Worm (Caenorhabditis elegans) whole organism, L3 larva: Measurements from ENCODE around the gene tbcb-1.

Experiments used
- ceh-16 ChIP-seq: sonication (generic microtip); optimal IDR thresholded peaks from 2 replicates; lab custom pipeline; 2017; ENCODE audit warnings: missing biosample characterization, missing genetic modification characterization
- daf-12 ChIP-seq: fragments of 150-350 bp; optimal IDR thresholded peaks from 2 replicates; lab custom pipeline; 2014; ENCODE audit warnings: missing biosample characterization, missing genetic modification reagents, missing genetic modification characterization
- egl-27 ChIP-seq: sonication (generic microtip); optimal IDR thresholded peaks from 4 replicates; lab custom pipeline; 2017; ENCODE audit warnings: missing biosample characterization, missing genetic modification reagents, missing genetic modification characterization
- elt-2 ChIP-seq: sonication (generic microtip); optimal IDR thresholded peaks from 2 replicates; lab custom pipeline; 2016; ENCODE audit warnings: missing genetic modification reagents, mild to moderate bottlenecking, missing genetic modification characterization, missing compliant biosample characterization
- jun-1 ChIP-seq: fragments of 150-350 bp; optimal IDR thresholded peaks from 2 replicates; lab custom pipeline; 2014; ENCODE audit warnings: missing biosample characterization, missing genetic modification reagents, missing genetic modification characterization
- lin-15B ChIP-seq: fragments of 150-350 bp; optimal IDR thresholded peaks from 2 replicates; lab custom pipeline; 2014; ENCODE audit warnings: missing biosample characterization, missing genetic modification characterization
- lin-39 ChIP-seq: fragments of 150-350 bp; optimal IDR thresholded peaks from 2 replicates; lab custom pipeline; 2018; ENCODE audit warnings: missing biosample characterization, missing genetic modification reagents, missing genetic modification characterization
- mdl-1 ChIP-seq: fragments of 150-350 bp; optimal IDR thresholded peaks from 2 replicates; lab custom pipeline; 2014; ENCODE audit warnings: missing biosample characterization, missing genetic modification characterization
- nhr-11 ChIP-seq: fragments of 150-350 bp; optimal IDR thresholded peaks from 2 replicates; lab custom pipeline; 2014; ENCODE audit warnings: missing biosample characterization, missing genetic modification characterization
- nhr-237 ChIP-seq: fragments of 150-350 bp; optimal IDR thresholded peaks from 2 replicates; lab custom pipeline; 2014; ENCODE audit warnings: missing biosample characterization, missing genetic modification characterization
- unc-39 ChIP-seq: sonication (generic microtip); optimal IDR thresholded peaks from 4 replicates; lab custom pipeline; 2017; ENCODE audit warnings: missing biosample characterization, missing genetic modification characterization
- ztf-11 ChIP-seq: fragments of 150-350 bp; optimal IDR thresholded peaks from 2 replicates; lab custom pipeline; 2014; ENCODE audit warnings: missing biosample characterization, missing genetic modification characterization

DNA sequence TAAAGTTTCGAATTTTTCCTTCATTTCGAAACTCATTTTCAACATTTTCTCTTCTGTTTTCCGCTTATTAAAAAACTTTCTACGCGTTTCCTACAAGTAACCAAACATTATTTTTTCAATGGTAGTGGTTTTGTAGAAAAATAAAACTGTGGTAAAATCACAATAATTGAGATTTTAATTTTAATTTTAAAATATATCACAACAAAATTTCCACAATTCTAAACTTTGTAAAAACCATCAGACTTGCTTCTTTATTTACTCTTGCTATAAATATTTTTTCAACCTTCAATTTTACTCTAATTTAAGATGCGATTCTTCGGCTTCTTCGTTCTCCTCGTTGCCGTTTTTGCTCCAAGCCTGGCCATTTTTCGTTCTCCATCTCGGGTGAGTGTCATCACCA lies 4.0 kb upstream of the tbcb-1 start, which contains the start of gene F53F4.17:
- TF ChIP-seq ceh-16 (tag; lab: Kevin White, UChicago) (no peak), jun-1 (tag; lab: Kevin White, UChicago) (no peak), lin-15B (tag; lab: Kevin White, UChicago) (no peak), ztf-11 (tag; lab: Kevin White, UChicago) (no peak), nhr-237 (tag; lab: Kevin White, UChicago) (no peak), egl-27 (tag; lab: Kevin White, UChicago) (no peak), unc-39 (no peak), lin-39 (tag; lab: Kevin White, UChicago) (no peak), nhr-11 (tag; lab: Kevin White, UChicago) (no peak), elt-2 (tag; lab: Kevin White, UChicago) (no peak), mdl-1 (no peak), daf-12 (tag; lab: Kevin White, UChicago) (no peak)
